Fruit fly (Drosophila melanogaster): ENCODE data around the gene CG8087.

Gene CG8087

dm6 chr3R:14589483-14589882 lies 24.9 kb upstream of the CG8087 start (continued):
- no peak for TF ChIP-seq Hr39 (optimal IDR thresholded peaks at IDR 0.05)
- peak; percentile 74 for TF ChIP-seq dmrt11E (tag; optimal IDR thresholded peaks at IDR 0.05)
- TF ChIP-seq CG1603 (tag; optimal IDR thresholded peaks at IDR 0.05): peak; percentile 51
- TF ChIP-seq Pdp1 (GFP tag; optimal IDR thresholded peaks at IDR 0.05): peak in 1 of 2 experiments; percentile 85
- TF ChIP-seq CG3163 (GFP tag; optimal IDR thresholded peaks at IDR 0.05): no peak
- peak; percentile 90 for TF ChIP-seq twi (tag; optimal IDR thresholded peaks at IDR 0.05)
- no peak for TF ChIP-seq onecut (GFP tag; IDR thresholded peaks at IDR 0.05)
- TF ChIP-seq Chrac-16 (GFP tag; optimal IDR thresholded peaks at IDR 0.05): peak; percentile 39
- TF ChIP-seq CG8388 (GFP tag; optimal IDR thresholded peaks at IDR 0.05): peak; percentile 14
- peak; percentile 27 for TF ChIP-seq phol (tag; optimal IDR thresholded peaks at IDR 0.05)
- no peak for TF ChIP-seq gce (GFP tag; IDR thresholded peaks at IDR 0.05)
- no peak for TF ChIP-seq CG16813 (GFP tag; IDR thresholded peaks at IDR 0.05; ENCODE audit: partially characterized antibody)
- TF ChIP-seq zf30C (GFP tag; optimal IDR thresholded peaks at IDR 0.05): peak; percentile 94
- no peak for TF ChIP-seq CG17361 (GFP tag; IDR thresholded peaks at IDR 0.05)
- 0 out of 2 replicates have a peak, but pooled peaks have one; percentile 20 for TF ChIP-seq gt (GFP tag; IDR thresholded peaks at IDR 0.05)
- TF ChIP-seq trh (GFP tag; optimal IDR thresholded peaks at IDR 0.05): no peak
- no peak for TF ChIP-seq CG17802 (tag; optimal IDR thresholded peaks at IDR 0.05)
- TF ChIP-seq Ptx1 (GFP tag; IDR thresholded peaks at IDR 0.05): no peak
- no peak for TF ChIP-seq CG4424 (GFP tag; optimal IDR thresholded peaks at IDR 0.05)
- TF ChIP-seq CG16815 (GFP tag; optimal IDR thresholded peaks at IDR 0.05): peak; percentile 22
- no peak for TF ChIP-seq abd-A (tag; optimal IDR thresholded peaks at IDR 0.05)
- peak; percentile 0 for TF ChIP-seq chn (GFP tag; optimal IDR thresholded peaks at IDR 0.05)
- peak; percentile 6 for TF ChIP-seq tin (GFP tag; optimal IDR thresholded peaks at IDR 0.05)
- TF ChIP-seq cad (GFP tag; optimal IDR thresholded peaks at IDR 0.05): peak; percentile 21
- TF ChIP-seq emc (GFP tag; optimal IDR thresholded peaks at IDR 0.05): no peak
- TF ChIP-seq lola (GFP tag; optimal IDR thresholded peaks at IDR 0.05): peak in 1 of 3 experiments; percentile 39
- peak; percentile 51 for TF ChIP-seq CG10959 (GFP tag; IDR thresholded peaks at IDR 0.05)
- TF ChIP-seq CG13775 (GFP tag; optimal IDR thresholded peaks at IDR 0.05): peak; percentile 5
- TF ChIP-seq Xbp1 (GFP tag; optimal IDR thresholded peaks at IDR 0.05): peak; percentile 4
- no peak for TF ChIP-seq CG12744 (GFP tag; optimal IDR thresholded peaks at IDR 0.05)
- TF ChIP-seq bsh (GFP tag; optimal IDR thresholded peaks at IDR 0.05): peak in 1 of 2 experiments; percentile 37
- peak; percentile 90 for TF ChIP-seq sens (GFP tag)
- peak; percentile 65 for TF ChIP-seq CG9727 (GFP tag; optimal IDR thresholded peaks at IDR 0.05)
- no peak for TF ChIP-seq CG4730 (GFP tag; IDR thresholded peaks at IDR 0.05)
- no peak for TF ChIP-seq psq (GFP tag; optimal IDR thresholded peaks at IDR 0.05)
- no peak for TF ChIP-seq CG10321 (GFP tag; IDR thresholded peaks at IDR 0.05)
- TF ChIP-seq prd (optimal IDR thresholded peaks at IDR 0.05): no peak
- peak; percentile 69; the same call in 2 of the 3 replicates for TF ChIP-seq prd (GFP tag; IDR thresholded peaks at IDR 0.05)
- peak; percentile 89 for TF ChIP-seq Ets65A (GFP tag)
- no peak for TF ChIP-seq CG1529 (GFP tag; optimal IDR thresholded peaks at IDR 0.05)
- TF ChIP-seq Med (GFP tag): peak; percentile 60
- peak; percentile 3 for TF ChIP-seq D19A (tag; optimal IDR thresholded peaks at IDR 0.05)
- TF ChIP-seq CG18262 (tag; optimal IDR thresholded peaks at IDR 0.05): peak; percentile 41
- TF ChIP-seq CTCF (GFP tag; optimal IDR thresholded peaks at IDR 0.05): no peak
- peak; percentile 12 for TF ChIP-seq CG10209 (GFP tag; optimal IDR thresholded peaks at IDR 0.05)
- 0 out of 2 replicates have a peak, but pooled peaks have one; percentile 45 for TF ChIP-seq CG17328 (GFP tag; IDR thresholded peaks at IDR 0.05)
- TF ChIP-seq kni (GFP tag; optimal IDR thresholded peaks at IDR 0.05): no peak

All from whole organism, embryonic.